Worm (Caenorhabditis elegans) whole organism, early embryonic: Measurements from ENCODE around the gene C08F1.10.

Experiments used
- F13C5.2 ChIP-seq: sonication (generic microtip); optimal IDR thresholded peaks from 2 replicates; lab custom pipeline; 2017; ENCODE audit warnings: mild to moderate bottlenecking, missing genetic modification characterization, inconsistent platforms, missing compliant biosample characterization
- ama-1 ChIP-seq: fragments of 150-350 bp; optimal IDR thresholded peaks from 2 replicates; lab custom pipeline; 2014
- ceh-36 ChIP-seq: sonication (generic microtip); optimal IDR thresholded peaks from 2 replicates; lab custom pipeline; 2016; ENCODE audit warnings: missing genetic modification characterization, inconsistent platforms, missing compliant biosample characterization
- ets-7 ChIP-seq: sonication (generic microtip); optimal IDR thresholded peaks from 2 replicates; lab custom pipeline; 2016; ENCODE audit warnings: missing genotype, missing genetic modification characterization, missing compliant biosample characterization
- flt-1 ChIP-seq: fragments of 200-800 bp; sonication (Bioruptor generic); IDR thresholded peaks from 2 replicates; pipeline ENCODE4 v1.3.6; 2022; ENCODE audit warnings: missing genetic modification characterization, missing compliant biosample characterization
- hmbx-1 ChIP-seq: sonication (generic microtip); optimal IDR thresholded peaks from 2 replicates; lab custom pipeline; 2016; ENCODE audit warnings: mild to moderate bottlenecking, missing genetic modification characterization, missing compliant biosample characterization
- hmg-4 ChIP-seq: fragments of 200-800 bp; sonication (Bioruptor generic); optimal IDR thresholded peaks from 2 replicates; lab custom pipeline; 2018; ENCODE audit warnings: mild to moderate bottlenecking, missing genetic modification characterization, missing compliant biosample characterization
- hnd-1 ChIP-seq: sonication (generic microtip); optimal IDR thresholded peaks from 2 replicates; lab custom pipeline; 2016; ENCODE audit warnings: missing genetic modification characterization, missing compliant biosample characterization
- scrt-1 ChIP-seq: fragments of 200-800 bp; sonication (Bioruptor generic); IDR thresholded peaks from 2 replicates; pipeline ENCODE4 v1.3.6; 2022; ENCODE audit warnings: missing genetic modification characterization, missing compliant biosample characterization
- sea-1 ChIP-seq: fragments of 200-800 bp; sonication (Bioruptor generic); conservative IDR thresholded peaks from 2 replicates; pipeline ENCODE4 v1.3.6; 2022; ENCODE audit warnings: missing genetic modification characterization, missing compliant biosample characterization
- tbx-11 ChIP-seq: fragments of 200-800 bp; sonication (Bioruptor generic); IDR thresholded peaks from 2 replicates; pipeline ENCODE4 v1.3.6; 2022; ENCODE audit warnings: missing genetic modification characterization, missing compliant biosample characterization
- tbx-37 ChIP-seq: fragments of 200-800 bp; sonication (Bioruptor generic); conservative IDR thresholded peaks from 2 replicates; pipeline ENCODE4 v1.3.6; 2022; ENCODE audit warnings: missing genetic modification reagents, missing genetic modification characterization, missing compliant biosample characterization
- tra-4 ChIP-seq: sonication (generic microtip); optimal IDR thresholded peaks from 2 replicates; lab custom pipeline; 2017; ENCODE audit warnings: missing genetic modification characterization, missing compliant biosample characterization

DNA sequence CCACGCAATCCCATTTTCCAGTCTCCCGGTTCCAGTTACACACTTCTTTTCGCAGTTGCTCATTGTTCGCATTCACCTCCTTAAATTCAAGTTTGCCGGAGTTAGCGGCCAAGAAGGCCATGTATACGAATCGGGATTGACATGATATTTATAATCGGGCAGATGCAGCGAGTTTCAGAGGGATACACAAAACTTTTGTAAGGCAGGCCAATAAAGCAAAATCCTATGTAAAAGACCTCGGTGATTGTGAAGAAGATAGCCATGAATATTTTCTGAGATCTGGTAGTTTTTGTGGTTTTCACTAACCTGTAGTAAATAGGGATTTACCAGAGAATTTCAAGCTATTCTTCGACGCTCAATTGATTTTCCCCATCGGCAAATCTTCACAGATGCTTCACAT lies 19.4 kb downstream of the C08F1.10 start:
- TF ChIP-seq ama-1 (lab: Kevin White, UChicago) (no peak), sea-1 (no peak), scrt-1 (GFP tag; lab: Robert Waterston, UW) (no peak), hmg-4 (no peak), flt-1 (GFP tag; lab: Robert Waterston, UW) (no peak), ceh-36 (tag; lab: Kevin White, UChicago) (no peak), hmbx-1 (tag; lab: Kevin White, UChicago) (no peak), ets-7 (tag; lab: Kevin White, UChicago) (no peak), tra-4 (tag; lab: Kevin White, UChicago) (no peak), hnd-1 (tag; lab: Kevin White, UChicago) (no peak), F13C5.2 (no peak), tbx-11 (no peak), tbx-37 (no peak)
